Worm (Caenorhabditis elegans) whole organism, L3 larva: ENCODE results near the gene ZC168.2.

ENCODE experiments used
- aly-2 ChIP-seq: fragments of 150-350 bp; optimal IDR thresholded peaks from 2 replicates; lab custom pipeline; 2014; ENCODE audit warnings: missing biosample characterization, missing genetic modification characterization
- elt-1 ChIP-seq: fragments of 150-350 bp; optimal IDR thresholded peaks from 2 replicates; lab custom pipeline; 2014; ENCODE audit warnings: missing biosample characterization, missing genetic modification characterization
- jun-1 ChIP-seq: fragments of 150-350 bp; optimal IDR thresholded peaks from 2 replicates; lab custom pipeline; 2014; ENCODE audit warnings: missing biosample characterization, missing genetic modification reagents, missing genetic modification characterization
- mdl-1 ChIP-seq: fragments of 150-350 bp; optimal IDR thresholded peaks from 2 replicates; lab custom pipeline; 2014; ENCODE audit warnings: missing biosample characterization, missing genetic modification characterization
- nhr-11 ChIP-seq: fragments of 150-350 bp; optimal IDR thresholded peaks from 2 replicates; lab custom pipeline; 2014; ENCODE audit warnings: missing biosample characterization, missing genetic modification characterization
- nhr-12 ChIP-seq: fragments of 150-350 bp; optimal IDR thresholded peaks from 2 replicates; lab custom pipeline; 2014; ENCODE audit warnings: missing biosample characterization, missing genetic modification characterization
- pha-4 ChIP-seq: fragments of 150-350 bp; optimal IDR thresholded peaks from 2 replicates; lab custom pipeline; 2014; ENCODE audit warnings: missing biosample characterization, missing genetic modification reagents, missing genetic modification characterization
- pqm-1 ChIP-seq: fragments of 150-350 bp; optimal IDR thresholded peaks from 2 replicates; lab custom pipeline; 2017; ENCODE audit warnings: missing biosample characterization, missing genetic modification characterization, inconsistent platforms
- ztf-11 ChIP-seq: fragments of 150-350 bp; optimal IDR thresholded peaks from 2 replicates; lab custom pipeline; 2014; ENCODE audit warnings: missing biosample characterization, missing genetic modification characterization

DNA sequence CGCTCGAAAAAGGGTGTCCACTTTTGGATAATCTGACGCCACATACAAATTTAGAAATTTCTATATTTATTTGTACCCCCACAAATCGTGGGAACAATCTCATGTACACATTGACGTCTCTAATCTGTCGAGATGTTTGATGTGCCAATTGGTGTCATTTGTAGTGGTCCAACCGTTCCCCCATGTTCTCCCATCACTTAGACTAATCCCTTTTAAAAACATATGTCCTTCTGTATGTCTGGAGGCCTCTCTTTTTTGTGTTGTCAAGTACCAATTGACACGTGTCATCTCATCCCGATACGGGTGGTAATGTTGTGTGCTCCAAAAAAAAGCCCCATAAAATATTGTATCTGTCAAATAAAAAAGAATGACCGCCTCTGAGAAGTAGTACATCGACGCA is 17.5 kb downstream of the ZC168.2 start:
- TF ChIP-seq aly-2 (tag; lab: Kevin White, UChicago), result no peak
- no peak for TF ChIP-seq ztf-11 (tag; lab: Kevin White, UChicago)
- no peak for TF ChIP-seq pqm-1 (tag; lab: Kevin White, UChicago)
- no peak for TF ChIP-seq mdl-1 (tag; lab: Kevin White, UChicago)
- no peak for TF ChIP-seq nhr-12 (tag; lab: Kevin White, UChicago)
- no peak for TF ChIP-seq pha-4 (tag; lab: Kevin White, UChicago)
- no peak for TF ChIP-seq jun-1 (tag; lab: Kevin White, UChicago)
- no peak for TF ChIP-seq nhr-11 (tag; lab: Kevin White, UChicago)
- no peak for TF ChIP-seq elt-1 (tag; lab: Kevin White, UChicago)
